Worm (Caenorhabditis elegans): ENCODE results near the gene srh-104.

- TF ChIP-seq dao-5 (tag; optimal IDR thresholded peaks at IDR 0.05) (no peak), W03F9.2 (tag; optimal IDR thresholded peaks at IDR 0.05) (no peak), him-1 (tag; optimal IDR thresholded peaks at IDR 0.05) (no peak)
Measured at ce11 chrV:16285794-16286193, 41.8 kb upstream of the srh-104 start, which contains the start of gene F28G4.4.

Data from whole organism, L4/young adult.